Worm (Caenorhabditis elegans) whole organism, L4/young adult: ENCODE measurements around the gene rnp-7.
"Not testable (repeated sequence)": the region's sequence is repeated elsewhere in the genome, so short reads cannot be mapped to it uniquely, and the experiment has no call there.

Source experiments
- W03F9.2 ChIP-seq: fragments of 150-350 bp; optimal IDR thresholded peaks from 2 replicates; lab custom pipeline; 2014; ENCODE audit warnings: missing biosample characterization, missing genetic modification characterization
- dao-5 ChIP-seq: sonication (generic microtip); optimal IDR thresholded peaks from 2 replicates; lab custom pipeline; 2016; ENCODE audit warnings: missing genotype, missing genetic modification characterization, moderate library complexity, missing compliant biosample characterization
- him-1 ChIP-seq: sonication (generic microtip); optimal IDR thresholded peaks from 2 replicates; lab custom pipeline; 2016; ENCODE audit warnings: missing genotype, missing genetic modification reagents, missing genetic modification characterization, missing compliant biosample characterization

Gene rnp-7

ce11 chrIII:7133559-7133958 lies 27.4 kb downstream of the rnp-7 start, which contains the start of the genes pot-1 and ggtb-1:
Gene pot-1, minus strand, starts transcription at chrIII:7133678.
Gene ggtb-1, plus strand, starts transcription at chrIII:7133766.
- TF ChIP-seq dao-5 (tag; lab: Kevin White, UChicago) (no peak), W03F9.2 (no peak), him-1 (tag; lab: Kevin White, UChicago) (no peak)

ce11 chrIII:7128601-7129000 lies 32.4 kb downstream of the rnp-7 start, which contains the start of gene viro-2:
Gene viro-2, plus strand, starts transcription at chrIII:7128901.
- TF ChIP-seq dao-5 (tag; lab: Kevin White, UChicago); him-1 (tag; lab: Kevin White, UChicago); W03F9.2: not testable (repeated sequence)

- TF ChIP-seq dao-5 (tag; lab: Kevin White, UChicago) = no peak
- no peak for TF ChIP-seq him-1 (tag; lab: Kevin White, UChicago)
- no peak for TF ChIP-seq W03F9.2
These were observed 36.6 kb downstream of the rnp-7 start, which contains the start of gene B0280.2 for ce11 chrIII:7124364-7124763. Gene B0280.2, plus strand, starts transcription at chrIII:7124664.

ce11 chrIII:7122860-7123259 lies 38.1 kb downstream of the rnp-7 start, which contains the start of the genes B0280.9 and rpia-1:
Gene B0280.9, minus strand, starts transcription at chrIII:7122895.
Gene rpia-1, plus strand, starts transcription at chrIII:7123128.
- TF ChIP-seq W03F9.2 (peak; percentile 59), dao-5 (tag; lab: Kevin White, UChicago) (no peak), him-1 (tag; lab: Kevin White, UChicago) (no peak)

ce11 chrIII:7120477-7120876 lies 40.5 kb downstream of the rnp-7 start:
- no peak for TF ChIP-seq dao-5 (tag; lab: Kevin White, UChicago)
- TF ChIP-seq W03F9.2 = no peak
- no peak for TF ChIP-seq him-1 (tag; lab: Kevin White, UChicago)

- TF ChIP-seq him-1 (tag; lab: Kevin White, UChicago) (no peak), dao-5 (tag; lab: Kevin White, UChicago) (no peak), W03F9.2 (peak; percentile 56)
These were observed 44.2 kb downstream of the rnp-7 start for ce11 chrIII:7116615-7117252.

- TF ChIP-seq him-1 (tag; lab: Kevin White, UChicago) = no peak
- no peak for TF ChIP-seq W03F9.2
- no peak for TF ChIP-seq dao-5 (tag; lab: Kevin White, UChicago)
These were observed 45.9 kb downstream of the rnp-7 start, which contains the start of gene nhr-10 for ce11 chrIII:7114952-7115488. Gene nhr-10, minus strand, starts transcription at chrIII:7115438.

ce11 chrIII:7112285-7112684 lies 48.7 kb downstream of the rnp-7 start:
- no peak for TF ChIP-seq him-1 (tag; lab: Kevin White, UChicago)
- TF ChIP-seq dao-5 (tag; lab: Kevin White, UChicago) = no peak
- no peak for TF ChIP-seq W03F9.2

- TF ChIP-seq dao-5 (tag; lab: Kevin White, UChicago) = no peak
- TF ChIP-seq him-1 (tag; lab: Kevin White, UChicago) = no peak
- TF ChIP-seq W03F9.2 = no peak
These were observed 49.2 kb downstream of the rnp-7 start, which contains the start of gene B0280.7 for ce11 chrIII:7111793-7112192. Gene B0280.7, minus strand, starts transcription at chrIII:7111893.
